Worm (Caenorhabditis elegans) whole organism, mixed stage, embryonic: ENCODE data around the gene mog-2.

Experiments
- ces-1 ChIP-seq: fragments of 150-350 bp; optimal IDR thresholded peaks from 2 replicates; lab custom pipeline; 2014; ENCODE audit warnings: missing biosample characterization, missing genetic modification reagents, missing genetic modification characterization
- cnd-1 ChIP-seq: fragments of 200-800 bp; sonication (Bioruptor generic); optimal IDR thresholded peaks from 2 replicates; lab custom pipeline; 2018; ENCODE audit warnings: mild to moderate bottlenecking, missing genetic modification characterization, missing compliant biosample characterization
- flh-1 ChIP-seq: fragments of 200-800 bp; sonication (Bioruptor generic); optimal IDR thresholded peaks from 2 replicates; lab custom pipeline; 2018; ENCODE audit warnings: mild to moderate bottlenecking, missing genetic modification characterization, moderate library complexity, missing compliant biosample characterization
- ham-2 ChIP-seq: fragments of 200-800 bp; sonication (Bioruptor generic); optimal IDR thresholded peaks from 2 replicates; lab custom pipeline; 2018; ENCODE audit warnings: mild to moderate bottlenecking, missing genetic modification characterization, missing compliant biosample characterization
- lin-13 ChIP-seq: fragments of 150-350 bp; optimal IDR thresholded peaks from 2 replicates; lab custom pipeline; 2014; ENCODE audit warnings: missing biosample characterization, missing genetic modification characterization
- lin-32 ChIP-seq: fragments of 200-800 bp; sonication (Bioruptor generic); optimal IDR thresholded peaks from 2 replicates; lab custom pipeline; 2018; ENCODE audit warnings: mild to moderate bottlenecking, missing genetic modification characterization, missing compliant biosample characterization
- mep-1 ChIP-seq: fragments of 150-350 bp; optimal IDR thresholded peaks from 2 replicates; lab custom pipeline; 2017; ENCODE audit warnings: missing biosample characterization, missing genetic modification reagents, missing genetic modification characterization, inconsistent platforms
- nhr-237 ChIP-seq: fragments of 150-350 bp; optimal IDR thresholded peaks from 2 replicates; lab custom pipeline; 2014; ENCODE audit warnings: missing biosample characterization, missing genetic modification characterization
- nhr-28 ChIP-seq: fragments of 150-350 bp; optimal IDR thresholded peaks from 2 replicates; lab custom pipeline; 2014; ENCODE audit warnings: missing biosample characterization, missing genetic modification characterization
- pha-4 ChIP-seq: fragments of 150-350 bp; optimal IDR thresholded peaks from 2 replicates; lab custom pipeline; 2018; ENCODE audit warnings: missing biosample characterization, missing genetic modification reagents, missing genetic modification characterization
- unc-39 ChIP-seq: fragments of 150-350 bp; optimal IDR thresholded peaks from 2 replicates; lab custom pipeline; 2014; ENCODE audit warnings: missing biosample characterization, missing genetic modification characterization
- unc-62 ChIP-seq: fragments of 150-350 bp; optimal IDR thresholded peaks from 2 replicates; lab custom pipeline; 2014; ENCODE audit warnings: missing biosample characterization, missing genetic modification reagents, missing genetic modification characterization
- ztf-11 ChIP-seq: fragments of 150-350 bp; optimal IDR thresholded peaks from 2 replicates; lab custom pipeline; 2014; ENCODE audit warnings: missing biosample characterization, missing genetic modification characterization

DNA sequence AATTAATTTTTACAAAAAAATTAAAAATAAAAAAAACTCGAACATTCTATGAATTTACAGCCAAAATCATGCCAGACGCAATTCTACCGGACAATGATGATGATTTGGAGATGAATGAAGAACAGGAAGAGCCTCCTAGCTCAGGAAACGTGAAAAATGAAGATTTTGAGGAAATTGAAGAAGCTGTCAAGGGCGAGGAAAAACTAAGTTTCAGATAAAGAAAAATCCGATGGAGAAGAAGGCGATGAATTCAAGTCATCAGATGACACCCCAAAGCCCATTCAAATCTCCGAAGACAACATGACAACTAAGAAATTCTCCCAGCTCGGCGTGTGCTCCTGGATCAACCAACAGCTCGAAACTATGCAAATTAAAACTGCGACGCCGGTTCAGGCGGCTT lies 2.4 kb upstream of the mog-2 start, which contains the start of gene Y52E8A.1:
- TF ChIP-seq mep-1 (tag; lab: Kevin White, UChicago) = no peak
- no peak for TF ChIP-seq ham-2 (GFP tag; lab: Kevin White, UChicago)
- TF ChIP-seq nhr-237 (tag; lab: Kevin White, UChicago) = no peak
- TF ChIP-seq pha-4 (tag; lab: Kevin White, UChicago) = no peak
- TF ChIP-seq ztf-11 (tag; lab: Kevin White, UChicago) = no peak
- no peak for TF ChIP-seq flh-1 (GFP tag; lab: Kevin White, UChicago)
- no peak for TF ChIP-seq unc-62 (GFP tag; lab: Kevin White, UChicago)
- no peak for TF ChIP-seq unc-39
- TF ChIP-seq lin-32 = no peak
- TF ChIP-seq lin-13 (tag; lab: Kevin White, UChicago) = no peak
- TF ChIP-seq nhr-28 (tag; lab: Kevin White, UChicago) = no peak
- no peak for TF ChIP-seq cnd-1
- TF ChIP-seq ces-1 = no peak
